Fruit fly (Drosophila melanogaster): ENCODE measurements around the gene NTPase.
A peak's percentile ranks its signal among the peaks of the same experiment; 100 is the strongest.

Gene NTPase

dm6 chr2L:2856960-2857584 is 28.6 kb downstream of the NTPase start, which contains the start of gene CG2991 (continued):
- TF ChIP-seq CG8359 (GFP tag; optimal IDR thresholded peaks at IDR 0.05; ENCODE audit: borderline replicate concordance) (no peak), CG2129 (GFP tag; IDR thresholded peaks at IDR 0.05; ENCODE audit: partially characterized antibody) (peak; percentile 38; the same call in 1 of the 2 replicates), Side (GFP tag; optimal IDR thresholded peaks at IDR 0.05) (no peak), CG14860 (GFP tag; IDR thresholded peaks at IDR 0.05; ENCODE audit: partially characterized antibody) (peak; percentile 64; the same call in 2 of the 3 replicates), prd (optimal IDR thresholded peaks at IDR 0.05) (no peak), prd (GFP tag; IDR thresholded peaks at IDR 0.05) (no peak), CG30431 (GFP tag; optimal IDR thresholded peaks at IDR 0.05) (no peak), fd3F (GFP tag; optimal IDR thresholded peaks at IDR 0.05) (no peak), Dfd (GFP tag; optimal IDR thresholded peaks at IDR 0.05) (no peak), pros (GFP tag; optimal IDR thresholded peaks at IDR 0.05) (no peak), Hr78 (GFP tag; optimal IDR thresholded peaks at IDR 0.05) (no peak)

dm6 chr2L:2855773-2856615 is 29.7 kb downstream of the NTPase start, which contains the start of the genes CG3104 and RpS21:
TSS of gene CG3104 (minus strand) at chr2L:2855778.
TSS of gene RpS21 (plus strand) at chr2L:2856070.
- TF ChIP-seq CG5953 (GFP tag; IDR thresholded peaks at IDR 0.05) (peak; percentile 92), CG10431 (GFP tag; optimal IDR thresholded peaks at IDR 0.05) (peak; percentile 93), Nf-YA (GFP tag; IDR thresholded peaks at IDR 0.05) (peak; percentile 70; the same call in 1 of the 2 replicates), Taf1 (GFP tag; IDR thresholded peaks at IDR 0.05) (peak; percentile 78), CG10462 (GFP tag; optimal IDR thresholded peaks at IDR 0.05) (peak; percentile 25), zen (tag; optimal IDR thresholded peaks at IDR 0.05) (peak; percentile 61), Optix (GFP tag; IDR thresholded peaks at IDR 0.05) (peak; percentile 82), insv (GFP tag; optimal IDR thresholded peaks at IDR 0.05) (peak in 1 of 2 experiments; percentile 80), CG2129 (GFP tag; IDR thresholded peaks at IDR 0.05; ENCODE audit: partially characterized antibody) (no peak), repo (GFP tag; optimal IDR thresholded peaks at IDR 0.05) (peak; percentile 80), NfI (GFP tag; optimal IDR thresholded peaks at IDR 0.05) (peak; percentile 93), CG1792 (GFP tag; optimal IDR thresholded peaks at IDR 0.05) (peak; percentile 80), esg (GFP tag; conservative IDR thresholded peaks at IDR 0.05) (peak; percentile 29; the same call in 1 of the 2 replicates), Sox102F (GFP tag; optimal IDR thresholded peaks at IDR 0.05) (peak; percentile 38), sd (tag; optimal IDR thresholded peaks at IDR 0.05) (peak; percentile 55), CG31224 (GFP tag; IDR thresholded peaks at IDR 0.05) (peak; percentile 75), CG9727 (GFP tag; optimal IDR thresholded peaks at IDR 0.05) (peak; percentile 93), B-H2 (GFP tag; optimal IDR thresholded peaks at IDR 0.05) (peak; percentile 96), NFAT (GFP tag; IDR thresholded peaks at IDR 0.05) (peak; percentile 98), kah (GFP tag; optimal IDR thresholded peaks at IDR 0.05) (peak; percentile 58), wek (GFP tag; optimal IDR thresholded peaks at IDR 0.05) (peak; percentile 80), TFAM (GFP tag; optimal IDR thresholded peaks at IDR 0.05) (peak; percentile 28), CG9609 (GFP tag; optimal IDR thresholded peaks at IDR 0.05) (peak; percentile 73), vvl (GFP tag; IDR thresholded peaks at IDR 0.05) (peak; percentile 91), CG11504 (tag; optimal IDR thresholded peaks at IDR 0.05) (peak; percentile 79), br (optimal IDR thresholded peaks at IDR 0.05) (no peak), stc (GFP tag; IDR thresholded peaks at IDR 0.05) (peak; percentile 51), sob (GFP tag; IDR thresholded peaks at IDR 0.05) (peak; percentile 94), pum (GFP tag; optimal IDR thresholded peaks at IDR 0.05) (peak; percentile 65), Oaz (GFP tag; IDR thresholded peaks at IDR 0.05) (peak; percentile 75), croc (GFP tag; conservative IDR thresholded peaks at IDR 0.05) (peak; percentile 58), dimm (GFP tag; IDR thresholded peaks at IDR 0.05) (peak; percentile 66), tio (GFP tag; optimal IDR thresholded peaks at IDR 0.05) (peak; percentile 74), org-1 (GFP tag; optimal IDR thresholded peaks at IDR 0.05) (peak; percentile 63), Hsf (GFP tag; optimal IDR thresholded peaks at IDR 0.05) (peak; percentile 85), CG4707 (GFP tag; optimal IDR thresholded peaks at IDR 0.05) (peak; percentile 69), Hmr (GFP tag; optimal IDR thresholded peaks at IDR 0.05) (peak; percentile 96)

Measured in whole organism, embryonic.